Worm (Caenorhabditis elegans) whole organism, young adult: Measurements from ENCODE around the gene tcl-2.
A peak's percentile ranks its signal among the peaks of the same experiment; 100 is the strongest.

ENCODE experiments used
- B0019.2 ChIP-seq: fragments of 200-800 bp; sonication (Bioruptor generic); conservative IDR thresholded peaks from 2 replicates; pipeline ENCODE4 v1.3.6; 2022; ENCODE audit warnings: missing genetic modification reagents, missing genetic modification characterization, missing compliant biosample characterization
- B0336.3 ChIP-seq: fragments of 200-800 bp; sonication (Bioruptor generic); IDR thresholded peaks from 2 replicates; pipeline ENCODE4 v1.3.6; 2022; ENCODE audit warnings: missing genetic modification characterization, missing compliant biosample characterization
- D2030.7 ChIP-seq: fragments of 200-800 bp; sonication (Bioruptor generic); IDR thresholded peaks from 2 replicates; pipeline ENCODE4 v1.3.6; 2022; ENCODE audit warnings: missing genetic modification reagents, missing genetic modification characterization, missing compliant biosample characterization
- F10E7.11 ChIP-seq: sonication (generic microtip); optimal IDR thresholded peaks from 2 replicates; lab custom pipeline; 2017; ENCODE audit warnings: mild to moderate bottlenecking, missing genetic modification characterization, moderate library complexity, missing compliant biosample characterization
- F22D6.2 ChIP-seq: sonication (generic microtip); optimal IDR thresholded peaks from 2 replicates; lab custom pipeline; 2016; ENCODE audit warnings: mild to moderate bottlenecking, missing genetic modification characterization, missing compliant biosample characterization
- F39B2.1 ChIP-seq: fragments of 200-800 bp; sonication (Bioruptor generic); IDR thresholded peaks from 2 replicates; pipeline ENCODE4 v1.3.6; 2022; ENCODE audit warnings: missing genetic modification reagents, missing genetic modification characterization, missing compliant biosample characterization
- F55B11.4 ChIP-seq: sonication (generic microtip); optimal IDR thresholded peaks from 2 replicates; lab custom pipeline; 2016; ENCODE audit warnings: missing compliant biosample characterization, missing genetic modification characterization, borderline replicate concordance; ENCODE audit not compliant: insufficient read depth
- F57A8.1 ChIP-seq: fragments of 200-800 bp; sonication (Bioruptor generic); optimal IDR thresholded peaks from 2 replicates; lab custom pipeline; 2018; ENCODE audit warnings: mild to moderate bottlenecking, missing genetic modification characterization, moderate library complexity, missing compliant biosample characterization
- F57C9.4 ChIP-seq: sonication (generic microtip); optimal IDR thresholded peaks from 2 replicates; lab custom pipeline; 2017; ENCODE audit warnings: mild to moderate bottlenecking, missing genetic modification characterization, missing compliant biosample characterization
- K11D2.4 ChIP-seq: fragments of 200-800 bp; sonication (Bioruptor generic); IDR thresholded peaks from 2 replicates; pipeline ENCODE4 v1.3.6; 2022; ENCODE audit warnings: missing genetic modification reagents, missing genetic modification characterization, missing compliant biosample characterization
- K12H6.12 ChIP-seq: fragments of 200-800 bp; sonication (Bioruptor generic); optimal IDR thresholded peaks from 2 replicates; lab custom pipeline; 2018; ENCODE audit warnings: mild to moderate bottlenecking, missing genetic modification characterization, missing compliant biosample characterization
- Y56A3A.18 ChIP-seq: fragments of 200-800 bp; sonication (Bioruptor generic); IDR thresholded peaks from 2 replicates; pipeline ENCODE4 v1.3.6; 2022; ENCODE audit warnings: missing genetic modification reagents, missing genetic modification characterization, missing compliant biosample characterization
- Y67H2A.10 ChIP-seq: fragments of 200-800 bp; sonication (Bioruptor generic); conservative IDR thresholded peaks from 2 replicates; pipeline ENCODE4 v1.3.6; 2022; ENCODE audit warnings: missing genetic modification reagents, missing genetic modification characterization, missing compliant biosample characterization
- akir-1 ChIP-seq: fragments of 200-800 bp; sonication (Bioruptor generic); optimal IDR thresholded peaks from 2 replicates; lab custom pipeline; 2018; ENCODE audit warnings: mild to moderate bottlenecking, missing genetic modification characterization, moderate library complexity, missing compliant biosample characterization
- ama-1 ChIP-seq, 3 experiments: fragments of 150-350 bp in 1 of 3; sonication (generic microtip) in 2 of 3; optimal IDR thresholded peaks; 2 replicates each; lab custom pipeline; 2014 to 2018; ENCODE audit warnings: missing biosample characterization in 2 of 3, missing genetic modification characterization in 2 of 3, missing genetic modification reagents in 2 of 3
- aptf-3 ChIP-seq: fragments of 200-800 bp; sonication (Bioruptor generic); IDR thresholded peaks from 2 replicates; pipeline ENCODE4 v1.3.6; 2022; ENCODE audit warnings: missing genetic modification characterization, missing compliant biosample characterization
- attf-3 ChIP-seq: fragments of 200-800 bp; sonication (Bioruptor generic); conservative IDR thresholded peaks from 2 replicates; pipeline ENCODE4 v1.3.6; 2022; ENCODE audit warnings: missing genetic modification reagents, missing genetic modification characterization, missing compliant biosample characterization
- cebp-2 ChIP-seq: fragments of 200-800 bp; sonication (Bioruptor generic); IDR thresholded peaks from 2 replicates; pipeline ENCODE4 v1.3.6; 2022; ENCODE audit warnings: missing genetic modification characterization, missing compliant biosample characterization
- ceh-91 ChIP-seq: fragments of 200-800 bp; sonication (Bioruptor generic); IDR thresholded peaks from 2 replicates; pipeline ENCODE4 v1.3.6; 2022; ENCODE audit warnings: missing genetic modification reagents, missing genetic modification characterization, missing compliant biosample characterization
- die-1 ChIP-seq: sonication (generic microtip); optimal IDR thresholded peaks from 2 replicates; lab custom pipeline; 2016; ENCODE audit warnings: missing genotype, mild to moderate bottlenecking, missing genetic modification characterization, missing compliant biosample characterization
- efl-1 ChIP-seq: fragments of 150-350 bp; optimal IDR thresholded peaks from 2 replicates; lab custom pipeline; 2014; ENCODE audit warnings: missing biosample characterization, missing genetic modification reagents, missing genetic modification characterization
- ekl-4 ChIP-seq: fragments of 200-800 bp; sonication (Bioruptor generic); IDR thresholded peaks from 2 replicates; pipeline ENCODE4 v1.3.6; 2022; ENCODE audit warnings: missing genetic modification reagents, missing genetic modification characterization, missing compliant biosample characterization
- hrde-1 ChIP-seq: sonication (generic microtip); optimal IDR thresholded peaks from 2 replicates; lab custom pipeline; 2016; ENCODE audit warnings: missing genetic modification characterization, mild to moderate bottlenecking, missing compliant biosample characterization, moderate library complexity, missing genotype, missing genetic modification reagents, borderline replicate concordance
- hsf-1 ChIP-seq: fragments of 200-800 bp; sonication (Bioruptor generic); IDR thresholded peaks from 2 replicates; pipeline ENCODE4 v1.3.6; 2022; ENCODE audit warnings: missing genetic modification reagents, missing genetic modification characterization, missing compliant biosample characterization
- lag-1 ChIP-seq: fragments of 200-800 bp; sonication (Bioruptor generic); IDR thresholded peaks from 2 replicates; pipeline ENCODE4 v1.3.6; 2022; ENCODE audit warnings: missing genetic modification reagents, missing genetic modification characterization, missing compliant biosample characterization
- lin-26 ChIP-seq: fragments of 200-800 bp; sonication (Bioruptor generic); IDR thresholded peaks from 2 replicates; pipeline ENCODE4 v1.3.6; 2022; ENCODE audit warnings: missing genetic modification reagents, missing genetic modification characterization, missing compliant biosample characterization
- lin-35 ChIP-seq, 3 experiments: fragments of 150-350 bp in 2 of 3; sonication (generic microtip) in 1 of 3; optimal IDR thresholded peaks; 2 replicates each; lab custom pipeline; 2014 to 2018; ENCODE audit warnings: missing biosample characterization in 3 of 3, missing genetic modification characterization in 3 of 3, missing genetic modification reagents in 3 of 3
- lin-40 ChIP-seq: sonication (generic microtip); optimal IDR thresholded peaks from 2 replicates; lab custom pipeline; 2016; ENCODE audit warnings: missing genetic modification characterization, mild to moderate bottlenecking, missing compliant biosample characterization, missing genotype, missing genetic modification reagents
- lin-54 ChIP-seq: fragments of 200-800 bp; sonication (Bioruptor generic); optimal IDR thresholded peaks from 2 replicates; lab custom pipeline; 2018; ENCODE audit warnings: mild to moderate bottlenecking, missing genetic modification characterization, missing compliant biosample characterization
- lir-1 ChIP-seq: fragments of 200-800 bp; sonication (Bioruptor generic); conservative IDR thresholded peaks from 2 replicates; pipeline ENCODE4 v1.3.6; 2022; ENCODE audit warnings: missing genetic modification reagents, missing genetic modification characterization, missing compliant biosample characterization
- lsy-27 ChIP-seq: sonication (generic microtip); optimal IDR thresholded peaks from 2 replicates; lab custom pipeline; 2017; ENCODE audit warnings: missing genetic modification characterization, mild to moderate bottlenecking, missing compliant biosample characterization, antibody characterized with exemption, missing genotype, borderline replicate concordance; ENCODE audit not compliant: insufficient read depth
- madf-3 ChIP-seq: fragments of 200-800 bp; sonication (Bioruptor generic); IDR thresholded peaks from 2 replicates; pipeline ENCODE4 v1.3.6; 2022; ENCODE audit warnings: missing genetic modification reagents, missing genetic modification characterization, missing compliant biosample characterization
- mel-28 ChIP-seq: sonication (generic microtip); optimal IDR thresholded peaks from 2 replicates; lab custom pipeline; 2016; ENCODE audit warnings: borderline replicate concordance, mild to moderate bottlenecking, missing genetic modification characterization, missing compliant biosample characterization
- mes-4 ChIP-seq: sonication (generic microtip); optimal IDR thresholded peaks from 2 replicates; lab custom pipeline; 2016; ENCODE audit warnings: missing genotype, missing genetic modification characterization, missing compliant biosample characterization
- nhr-80 ChIP-seq: sonication (generic microtip); optimal IDR thresholded peaks from 2 replicates; lab custom pipeline; 2016; ENCODE audit warnings: missing genetic modification characterization, missing compliant biosample characterization
- nhr-90 ChIP-seq: sonication (generic microtip); optimal IDR thresholded peaks from 2 replicates; lab custom pipeline; 2016; ENCODE audit warnings: missing genotype, mild to moderate bottlenecking, missing genetic modification characterization, missing compliant biosample characterization
- rcor-1 ChIP-seq: fragments of 200-800 bp; sonication (Bioruptor generic); IDR thresholded peaks from 2 replicates; pipeline ENCODE4 v1.3.6; 2022; ENCODE audit warnings: missing genetic modification reagents, missing genetic modification characterization, missing compliant biosample characterization
- rpc-1 ChIP-seq, 2 experiments: fragments of 150-350 bp in 1 of 2; sonication (generic microtip) in 1 of 2; optimal IDR thresholded peaks; 2 replicates each; lab custom pipeline; 2014 to 2018; ENCODE audit warnings: missing biosample characterization in 1 of 2, missing genetic modification characterization in 1 of 2, missing genetic modification reagents in 1 of 2, missing genotype in 1 of 2
- snpc-1.1 ChIP-seq: sonication (generic microtip); optimal IDR thresholded peaks from 2 replicates; lab custom pipeline; 2017; ENCODE audit warnings: missing genetic modification characterization, mild to moderate bottlenecking, missing compliant biosample characterization, antibody characterized with exemption, moderate library complexity, missing genotype, missing genetic modification reagents; ENCODE audit not compliant: insufficient read depth
- snpc-4 ChIP-seq, 5 experiments: fragments of 150-350 bp in 1 of 5; sonication (generic microtip) in 4 of 5; optimal IDR thresholded peaks; 2 replicates each; lab custom pipeline; 2014 to 2018; ENCODE audit warnings: missing genetic modification characterization in 5 of 5, missing biosample characterization in 3 of 5, antibody characterized with exemption in 2 of 5, mild to moderate bottlenecking in 2 of 5, missing compliant biosample characterization in 2 of 5, missing genotype in 2 of 5, moderate library complexity in 2 of 5, missing genetic modification reagents in 1 of 5
- somi-1 ChIP-seq: fragments of 200-800 bp; sonication (Bioruptor generic); optimal IDR thresholded peaks from 2 replicates; lab custom pipeline; 2018; ENCODE audit warnings: mild to moderate bottlenecking, missing genetic modification characterization, missing compliant biosample characterization
- sptf-2 ChIP-seq: fragments of 200-800 bp; sonication (Bioruptor generic); optimal IDR thresholded peaks from 2 replicates; lab custom pipeline; 2018; ENCODE audit warnings: mild to moderate bottlenecking, missing genetic modification characterization, missing compliant biosample characterization
- unc-130 ChIP-seq: sonication (generic microtip); optimal IDR thresholded peaks from 2 replicates; lab custom pipeline; 2016; ENCODE audit warnings: missing genetic modification reagents, missing genetic modification characterization, missing compliant biosample characterization
- ztf-18 ChIP-seq: sonication (generic microtip); optimal IDR thresholded peaks from 2 replicates; lab custom pipeline; 2016; ENCODE audit warnings: missing genotype, mild to moderate bottlenecking, missing genetic modification characterization, missing compliant biosample characterization
- ztf-25 ChIP-seq: fragments of 200-800 bp; sonication (Bioruptor generic); IDR thresholded peaks from 2 replicates; pipeline ENCODE4 v1.3.6; 2022; ENCODE audit warnings: missing genetic modification reagents, missing genetic modification characterization, missing compliant biosample characterization
- ztf-26 ChIP-seq: sonication (generic microtip); optimal IDR thresholded peaks from 2 replicates; lab custom pipeline; 2017; ENCODE audit warnings: missing genetic modification characterization, missing compliant biosample characterization

The tcl-2 gene

DNA sequence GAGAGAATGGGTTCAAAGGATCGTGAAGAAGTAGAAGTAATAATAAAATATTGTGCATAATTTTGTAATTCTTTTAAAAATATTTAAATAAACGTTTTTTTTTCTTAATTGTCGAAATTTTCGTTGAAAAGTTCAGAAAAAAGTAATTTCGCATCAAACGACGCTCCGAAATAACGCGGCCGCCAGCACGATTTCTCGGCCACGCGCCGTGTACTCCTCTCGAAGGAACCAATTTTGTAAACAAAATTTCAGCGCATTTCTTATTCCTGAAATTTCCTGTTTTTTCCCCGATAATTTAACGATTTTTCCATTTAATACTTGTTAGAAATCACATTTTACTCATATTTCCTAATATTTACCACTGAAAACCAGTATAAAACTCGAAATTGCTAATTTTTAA is 13.2 kb downstream of the tcl-2 start, which contains the start of gene Y38C1AA.12 (continued):
- no peak for TF ChIP-seq lsy-27 (tag; lab: Kevin White, UChicago)
- no peak for TF ChIP-seq die-1 (tag; lab: Kevin White, UChicago)
- TF ChIP-seq rcor-1, result peak; percentile 64
- no peak for TF ChIP-seq B0019.2 (GFP tag; lab: Robert Waterston, UW)
- peak; percentile 87 for TF ChIP-seq madf-3 (GFP tag; lab: Robert Waterston, UW)
- TF ChIP-seq ama-1 (optimal IDR thresholded peaks at IDR 0.05; lab: Kevin White, UChicago), result no peak
- TF ChIP-seq ama-1 (GFP tag; optimal IDR thresholded peaks at IDR 0.05; lab: Kevin White, UChicago), result no peak
- TF ChIP-seq ztf-25 (GFP tag; lab: Robert Waterston, UW), result peak; percentile 83; the same call in 1 of the 2 replicates
- TF ChIP-seq sptf-2 (GFP tag; lab: Kevin White, UChicago), result no peak
- TF ChIP-seq F22D6.2, result peak; percentile 55
- TF ChIP-seq F57C9.4 (tag; lab: Kevin White, UChicago), result peak; percentile 31
- peak; percentile 62; the same call in 1 of the 2 replicates for TF ChIP-seq K11D2.4 (GFP tag; lab: Robert Waterston, UW)
- peak; percentile 89 for TF ChIP-seq unc-130 (GFP tag; lab: Kevin White, UChicago)
- TF ChIP-seq lin-35 (GFP tag; optimal IDR thresholded peaks at IDR 0.05; lab: Kevin White, UChicago), result peak in 1 of 3 experiments; percentile 36
- TF ChIP-seq mes-4 (tag; lab: Kevin White, UChicago), result no peak
- peak; percentile 79 for TF ChIP-seq lin-40
- peak; percentile 19 for TF ChIP-seq somi-1 (GFP tag; lab: Kevin White, UChicago)
- no peak for TF ChIP-seq hsf-1 (GFP tag; lab: Robert Waterston, UW)
- peak; percentile 87 for TF ChIP-seq D2030.7 (GFP tag; lab: Robert Waterston, UW)
- TF ChIP-seq efl-1 (GFP tag; lab: Kevin White, UChicago), result no peak
- peak; percentile 22 for TF ChIP-seq snpc-1.1 (tag; lab: Kevin White, UChicago)
- TF ChIP-seq ztf-18 (tag; lab: Kevin White, UChicago), result peak; percentile 26
- TF ChIP-seq F57A8.1 (GFP tag; lab: Kevin White, UChicago), result no peak
- TF ChIP-seq nhr-90 (tag; lab: Kevin White, UChicago), result no peak
- TF ChIP-seq lin-54 (GFP tag; lab: Kevin White, UChicago), result peak; percentile 65
- no peak for TF ChIP-seq Y56A3A.18 (GFP tag; lab: Robert Waterston, UW)
- peak; percentile 23; the same call in 1 of the 2 replicates for TF ChIP-seq ekl-4
- no peak for TF ChIP-seq F39B2.1 (GFP tag; lab: Robert Waterston, UW)
- no peak for TF ChIP-seq mel-28 (tag; lab: Kevin White, UChicago)
- peak; percentile 11 for TF ChIP-seq nhr-80 (tag; lab: Kevin White, UChicago)
- peak; percentile 51 for TF ChIP-seq ceh-91 (GFP tag; lab: Robert Waterston, UW)
- peak; percentile 46 for TF ChIP-seq F10E7.11
- no peak for TF ChIP-seq F55B11.4
- TF ChIP-seq lin-26 (GFP tag; lab: Robert Waterston, UW), result 0 out of 2 replicates have a peak, but pooled peaks have one; percentile 19
- peak; percentile 79 for TF ChIP-seq K12H6.12 (tag; lab: Kevin White, UChicago)
- TF ChIP-seq aptf-3 (GFP tag; lab: Robert Waterston, UW), result no peak
- TF ChIP-seq lag-1 (GFP tag; lab: Robert Waterston, UW), result no peak
- no peak for TF ChIP-seq snpc-4 (GFP tag; optimal IDR thresholded peaks at IDR 0.05; lab: Kevin White, UChicago)
- TF ChIP-seq snpc-4 (tag; optimal IDR thresholded peaks at IDR 0.05; lab: Kevin White, UChicago), result peak in 2 of 4 experiments; percentile 5 to 42
- TF ChIP-seq B0336.3, result 0 out of 2 replicates have a peak, but pooled peaks have one; percentile 44
- TF ChIP-seq rpc-1 (optimal IDR thresholded peaks at IDR 0.05; lab: Kevin White, UChicago), result no peak
- no peak for TF ChIP-seq rpc-1 (tag; optimal IDR thresholded peaks at IDR 0.05; lab: Kevin White, UChicago)
- peak; percentile 44 for TF ChIP-seq hrde-1
- peak; percentile 94 for TF ChIP-seq attf-3 (GFP tag; lab: Robert Waterston, UW)
- 0 out of 2 replicates have a peak, but pooled peaks have one; percentile 40 for TF ChIP-seq lir-1 (GFP tag; lab: Robert Waterston, UW)
- no peak for TF ChIP-seq akir-1 (GFP tag; lab: Kevin White, UChicago)
- TF ChIP-seq ztf-26 (tag; lab: Kevin White, UChicago), result peak; percentile 54
- TF ChIP-seq Y67H2A.10, result peak; percentile 66; the same call in 1 of the 2 replicates
- no peak for TF ChIP-seq cebp-2
